Fruit fly (Drosophila melanogaster) whole organism, prepupa: ENCODE data around the gene Sytalpha.
A peak's percentile ranks its signal among the peaks of the same experiment; 100 is the strongest.

ENCODE experiments used
- Blimp-1 ChIP-seq: fragments of 200-800 bp; sonication (Bioruptor generic); optimal IDR thresholded peaks from 3 replicates; lab custom pipeline; 2017; ENCODE audit warnings: missing biosample characterization, missing genetic modification characterization, mild to moderate bottlenecking, moderate library complexity, missing genetic modification reagents
- CG10669 ChIP-seq: fragments of 200-800 bp; sonication (Bioruptor generic); optimal IDR thresholded peaks from 3 replicates; lab custom pipeline; 2018; ENCODE audit warnings: missing biosample characterization, mild to moderate bottlenecking, missing genetic modification characterization, moderate library complexity
- CG11762 ChIP-seq: fragments of 200-800 bp; sonication (Bioruptor generic); optimal IDR thresholded peaks from 3 replicates; lab custom pipeline; 2016; ENCODE audit warnings: missing biosample characterization, missing genetic modification characterization; ENCODE audit not compliant: insufficient read depth
- CG11902 ChIP-seq: fragments of 200-800 bp; sonication (Bioruptor generic); optimal IDR thresholded peaks from 3 replicates; lab custom pipeline; 2016; ENCODE audit warnings: missing biosample characterization, missing genetic modification characterization
- CG15336 ChIP-seq: fragments of 200-800 bp; sonication (Bioruptor generic); IDR thresholded peaks from 2 replicates; pipeline ENCODE4 v1.3.6; 2022; ENCODE audit warnings: missing biosample characterization, missing genetic modification characterization
- CG3032 ChIP-seq: fragments of 200-800 bp; optimal IDR thresholded peaks from 2 replicates; lab custom pipeline; 2019; ENCODE audit warnings: missing biosample characterization, mild to moderate bottlenecking, missing genetic modification characterization, moderate library complexity
- CG31627 ChIP-seq: fragments of 200-800 bp; sonication (Bioruptor generic); optimal IDR thresholded peaks from 3 replicates; lab custom pipeline; 2016; ENCODE audit warnings: missing biosample characterization, missing genetic modification characterization
- CG32006 ChIP-seq: fragments of 200-800 bp; sonication (Bioruptor generic); optimal IDR thresholded peaks from 3 replicates; lab custom pipeline; 2017; ENCODE audit warnings: missing biosample characterization, mild to moderate bottlenecking, missing genetic modification characterization
- CG3919 ChIP-seq: fragments of 200-800 bp; sonication (Bioruptor generic); optimal IDR thresholded peaks from 3 replicates; lab custom pipeline; 2016; ENCODE audit warnings: missing biosample characterization, missing genetic modification characterization
- CG6276 ChIP-seq: fragments of 200-800 bp; sonication (Bioruptor generic); optimal IDR thresholded peaks from 2 replicates; lab custom pipeline; 2017; ENCODE audit warnings: missing biosample characterization, mild to moderate bottlenecking, missing genetic modification characterization
- CG6792 ChIP-seq: fragments of 200-800 bp; sonication (Bioruptor generic); optimal IDR thresholded peaks from 3 replicates; lab custom pipeline; 2016; ENCODE audit warnings: missing biosample characterization, missing genetic modification characterization
- CG6808 ChIP-seq: fragments of 200-800 bp; sonication (Bioruptor generic); optimal IDR thresholded peaks from 3 replicates; lab custom pipeline; 2017; ENCODE audit warnings: missing biosample characterization, missing genetic modification characterization, mild to moderate bottlenecking, moderate library complexity, missing genetic modification reagents
- CG6854 ChIP-seq: fragments of 200-800 bp; sonication (Bioruptor generic); optimal IDR thresholded peaks from 2 replicates; lab custom pipeline; 2017; ENCODE audit warnings: missing biosample characterization, mild to moderate bottlenecking, missing genetic modification characterization
- CG8319 ChIP-seq: fragments of 200-800 bp; sonication (Bioruptor generic); optimal IDR thresholded peaks from 3 replicates; lab custom pipeline; 2016; ENCODE audit warnings: missing biosample characterization, missing genetic modification characterization
- CG8632 ChIP-seq: fragments of 200-800 bp; sonication (Bioruptor generic); optimal IDR thresholded peaks from 3 replicates; lab custom pipeline; 2016; ENCODE audit warnings: missing biosample characterization, missing genetic modification characterization
- CG9139 ChIP-seq: fragments of 200-800 bp; sonication (Bioruptor generic); optimal IDR thresholded peaks from 3 replicates; lab custom pipeline; 2017; ENCODE audit warnings: missing biosample characterization, mild to moderate bottlenecking, missing genetic modification characterization
- Eip78C ChIP-seq: fragments of 200-800 bp; sonication (Bioruptor generic); peaks from one replicate; lab custom pipeline; 2016; ENCODE audit warnings: missing biosample characterization, missing genetic modification characterization
- Ets21C ChIP-seq: fragments of 200-800 bp; sonication (Bioruptor generic); optimal IDR thresholded peaks from 3 replicates; lab custom pipeline; 2016; ENCODE audit warnings: missing biosample characterization, missing genetic modification characterization
- Ets96B ChIP-seq: fragments of 200-800 bp; optimal IDR thresholded peaks from 2 replicates; lab custom pipeline; 2019; ENCODE audit warnings: missing biosample characterization, mild to moderate bottlenecking, missing genetic modification characterization, moderate library complexity
- Gug ChIP-seq: fragments of 200-800 bp; sonication (Bioruptor generic); IDR thresholded peaks from 2 replicates; pipeline ENCODE4 v1.3.6; 2022; ENCODE audit warnings: missing biosample characterization, missing genetic modification characterization
- Hr38 ChIP-seq: sonication (Bioruptor generic); optimal IDR thresholded peaks from 2 replicates; lab custom pipeline; 2016; ENCODE audit warnings: missing biosample characterization, missing genetic modification characterization
- Hr4 ChIP-seq: fragments of 200-800 bp; sonication (Bioruptor generic); optimal IDR thresholded peaks from 3 replicates; lab custom pipeline; 2016; ENCODE audit warnings: missing biosample characterization, missing genetic modification characterization
- Met ChIP-seq: fragments of 200-800 bp; sonication (Bioruptor generic); optimal IDR thresholded peaks from 3 replicates; lab custom pipeline; 2016; ENCODE audit warnings: missing biosample characterization, missing genetic modification characterization
- Smox ChIP-seq: fragments of 200-800 bp; sonication (Bioruptor generic); optimal IDR thresholded peaks from 3 replicates; lab custom pipeline; 2016; ENCODE audit warnings: missing biosample characterization, missing genetic modification characterization
- Sox102F ChIP-seq: fragments of 200-800 bp; sonication (Bioruptor generic); optimal IDR thresholded peaks from 2 replicates; lab custom pipeline; 2016; ENCODE audit warnings: missing biosample characterization, mild to moderate bottlenecking, missing genetic modification characterization
- Sox14 ChIP-seq: fragments of 200-800 bp; sonication (Bioruptor generic); optimal IDR thresholded peaks from 3 replicates; lab custom pipeline; 2016; ENCODE audit warnings: missing biosample characterization, missing genetic modification characterization
- Sox15 ChIP-seq: fragments of 200-800 bp; sonication (Bioruptor generic); optimal IDR thresholded peaks from 3 replicates; lab custom pipeline; 2016; ENCODE audit warnings: missing biosample characterization, missing genetic modification characterization
- acj6 ChIP-seq: fragments of 200-800 bp; sonication (Bioruptor generic); optimal IDR thresholded peaks from 3 replicates; lab custom pipeline; 2016; ENCODE audit warnings: missing biosample characterization, missing genetic modification characterization
- dsx ChIP-seq: fragments of 200-800 bp; optimal IDR thresholded peaks from 3 replicates; lab custom pipeline; 2019; ENCODE audit warnings: missing biosample characterization, mild to moderate bottlenecking, missing genetic modification characterization, moderate library complexity; ENCODE audit not compliant: poor library complexity, severe bottlenecking
- esn ChIP-seq: fragments of 200-800 bp; sonication (Bioruptor generic); optimal IDR thresholded peaks from 2 replicates; lab custom pipeline; 2016; ENCODE audit warnings: missing biosample characterization, mild to moderate bottlenecking, missing genetic modification characterization, moderate library complexity
- fkh ChIP-seq: fragments of 200-800 bp; sonication (Bioruptor generic); optimal IDR thresholded peaks from 3 replicates; lab custom pipeline; 2017; ENCODE audit warnings: missing biosample characterization, mild to moderate bottlenecking, missing genetic modification characterization, moderate library complexity
- lz ChIP-seq: fragments of 200-800 bp; sonication (Bioruptor generic); optimal IDR thresholded peaks from 3 replicates; lab custom pipeline; 2016; ENCODE audit warnings: missing biosample characterization, missing genetic modification characterization
- salr ChIP-seq, 2 experiments: fragments of 200-800 bp; sonication (Bioruptor generic); optimal IDR thresholded peaks; 3 replicates each; lab custom pipeline; 2016 to 2018; ENCODE audit warnings: missing biosample characterization in 2 of 2, missing genetic modification characterization in 2 of 2, mild to moderate bottlenecking in 1 of 2
- spab ChIP-seq: fragments of 200-800 bp; sonication (Bioruptor generic); optimal IDR thresholded peaks from 2 replicates; lab custom pipeline; 2017; ENCODE audit warnings: missing biosample characterization, mild to moderate bottlenecking, missing genetic modification characterization, missing genetic modification reagents
- ss ChIP-seq, 2 experiments: fragments of 200-800 bp; sonication (Bioruptor generic); optimal IDR thresholded peaks; 2 replicates in 1 of 2; 3 replicates in 1 of 2; lab custom pipeline; 2017 to 2018; ENCODE audit warnings: mild to moderate bottlenecking in 2 of 2, missing biosample characterization in 2 of 2, missing genetic modification characterization in 2 of 2, moderate library complexity in 1 of 2
- svp ChIP-seq: fragments of 200-800 bp; sonication (Bioruptor generic); peaks from one replicate; lab custom pipeline; 2016; ENCODE audit warnings: missing biosample characterization, missing genetic modification characterization
- topi ChIP-seq: fragments of 200-800 bp; sonication (Bioruptor generic); optimal IDR thresholded peaks from 3 replicates; lab custom pipeline; 2016; ENCODE audit warnings: missing biosample characterization, missing genetic modification characterization

Sytalpha gene

dm6 chr2L:17573063-17573462 is 19.0 kb upstream of the Sytalpha start:
- TF ChIP-seq CG6854, result no peak
- no peak for TF ChIP-seq Ets21C
- no peak for TF ChIP-seq Hr38
- peak in 1 of 2 experiments; percentile 14 for TF ChIP-seq ss (GFP tag; optimal IDR thresholded peaks at IDR 0.05; lab: Kevin White, UChicago)
- no peak for TF ChIP-seq CG9139
- peak; percentile 32 for TF ChIP-seq Ets96B (tag; lab: Kevin White, UChicago)
- no peak for TF ChIP-seq CG8632
- TF ChIP-seq CG11902 (GFP tag; lab: Kevin White, UChicago), result no peak
- no peak for TF ChIP-seq salr (GFP tag; optimal IDR thresholded peaks at IDR 0.05; lab: Kevin White, UChicago)
- TF ChIP-seq CG31627 (GFP tag; lab: Kevin White, UChicago), result peak; percentile 18
- peak; percentile 28 for TF ChIP-seq esn (GFP tag; lab: Kevin White, UChicago)
- TF ChIP-seq Sox15 (GFP tag; lab: Kevin White, UChicago), result no peak
- no peak for TF ChIP-seq CG8319 (GFP tag; lab: Kevin White, UChicago)
- TF ChIP-seq svp (GFP tag; lab: Kevin White, UChicago), result peak; percentile 65
- no peak for TF ChIP-seq Gug (GFP tag; lab: Robert Waterston, UW)
- no peak for TF ChIP-seq CG6276 (GFP tag; lab: Kevin White, UChicago)
- TF ChIP-seq CG32006 (GFP tag; lab: Kevin White, UChicago), result peak; percentile 27
- peak; percentile 65 for TF ChIP-seq Eip78C (GFP tag; lab: Kevin White, UChicago)

DNA sequence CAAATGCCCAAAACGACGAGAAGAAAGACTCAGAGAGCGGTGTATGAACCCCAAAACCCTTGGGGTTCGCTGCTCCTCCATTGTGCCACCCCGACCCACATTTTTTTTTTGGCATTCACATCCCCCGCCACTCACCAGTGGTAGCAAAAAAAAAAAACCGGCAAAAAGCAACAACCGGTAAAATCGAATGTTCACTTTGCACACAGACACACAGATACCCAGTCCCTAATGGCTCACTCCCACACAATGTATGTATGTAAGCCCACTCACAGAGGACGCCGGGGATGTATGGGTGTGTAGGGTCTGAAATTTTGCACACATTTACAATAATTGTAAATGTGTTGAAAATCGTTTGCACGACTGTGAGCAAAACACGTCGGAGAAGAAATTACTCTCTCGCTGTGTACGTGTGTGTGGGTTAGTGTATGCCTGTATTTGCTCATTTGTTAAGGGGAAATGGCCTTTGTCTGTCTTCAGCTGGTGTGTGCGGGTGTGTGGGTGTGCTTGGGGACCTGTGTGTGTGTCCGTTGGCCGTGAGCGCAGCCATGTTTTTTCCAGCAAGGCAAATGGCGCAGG is 17.6 kb upstream of the Sytalpha start:
- no peak for TF ChIP-seq CG6792 (GFP tag; lab: Kevin White, UChicago)

DNA sequence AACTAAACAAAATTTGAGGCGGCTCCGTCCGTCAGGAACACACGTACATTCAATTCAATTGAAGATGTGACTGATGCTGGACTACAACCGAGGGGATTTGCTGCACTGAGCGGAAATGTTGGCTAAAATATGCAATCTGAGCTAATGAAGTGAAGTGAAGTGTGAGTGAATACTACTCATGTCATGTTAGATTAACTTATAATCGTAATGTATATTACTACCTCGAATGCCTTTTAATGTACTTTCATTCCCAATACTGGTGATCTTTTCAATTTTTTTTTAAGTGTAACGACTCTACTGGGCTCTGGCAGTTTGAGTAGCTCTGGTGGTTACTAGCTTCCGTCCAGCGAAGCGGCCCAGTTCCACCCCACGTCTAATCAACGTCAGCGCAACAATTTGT is 9.1 kb upstream of the Sytalpha start:
- TF ChIP-seq fkh (GFP tag; lab: Kevin White, UChicago), result no peak
- no peak for TF ChIP-seq CG15336 (GFP tag; lab: Robert Waterston, UW)
- TF ChIP-seq Sox14, result no peak
- TF ChIP-seq esn (GFP tag; lab: Kevin White, UChicago), result peak; percentile 6
- TF ChIP-seq topi, result peak; percentile 1
- no peak for TF ChIP-seq CG6854
- peak; percentile 25 for TF ChIP-seq Met
- TF ChIP-seq Hr4 (GFP tag; lab: Kevin White, UChicago), result no peak
- peak; percentile 53 for TF ChIP-seq svp (GFP tag; lab: Kevin White, UChicago)
- TF ChIP-seq lz (GFP tag; lab: Kevin White, UChicago), result no peak
- no peak for TF ChIP-seq CG6808

DNA sequence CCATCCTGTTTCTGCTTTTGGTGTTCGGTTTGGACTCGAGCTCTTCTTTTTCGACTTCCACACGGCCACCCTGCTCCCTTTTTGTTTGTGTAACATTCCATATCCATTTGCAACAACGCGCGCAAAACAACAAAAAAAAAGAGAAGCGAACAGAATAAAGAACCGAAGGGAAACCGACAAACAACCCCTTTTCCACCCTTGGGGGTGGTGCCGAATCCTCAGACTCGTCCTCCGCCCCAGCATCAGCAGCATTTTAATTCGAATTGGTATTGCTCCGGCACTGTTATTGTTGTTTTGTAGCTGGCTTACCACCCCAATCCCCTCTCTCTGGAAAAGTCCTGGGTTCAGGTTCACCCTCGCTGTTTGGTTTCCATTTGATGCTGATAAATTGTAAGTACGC is 7.1 kb upstream of the Sytalpha start:
- TF ChIP-seq CG11902 (GFP tag; lab: Kevin White, UChicago) (no peak), CG6808 (peak; percentile 19), CG31627 (GFP tag; lab: Kevin White, UChicago) (no peak), ss (GFP tag; optimal IDR thresholded peaks at IDR 0.05; lab: Kevin White, UChicago) (peak in 1 of 2 experiments; percentile 29), dsx (GFP tag; lab: Kevin White, UChicago) (no peak), Eip78C (GFP tag; lab: Kevin White, UChicago) (peak; percentile 2), Sox102F (GFP tag; lab: Kevin White, UChicago) (no peak), CG15336 (GFP tag; lab: Robert Waterston, UW) (no peak), acj6 (GFP tag; lab: Kevin White, UChicago) (no peak), CG10669 (no peak)
- TF ChIP-seq, all 60 proteins: peak for 3

- no peak for TF ChIP-seq Eip78C (GFP tag; lab: Kevin White, UChicago)
- TF ChIP-seq Smox (GFP tag; lab: Kevin White, UChicago), result no peak
- TF ChIP-seq CG3919, result no peak
- TF ChIP-seq Ets21C, result no peak
- TF ChIP-seq CG15336 (GFP tag; lab: Robert Waterston, UW), result no peak
- TF ChIP-seq Sox14, result no peak
- no peak for TF ChIP-seq CG6276 (GFP tag; lab: Kevin White, UChicago)
- no peak for TF ChIP-seq spab (GFP tag; lab: Kevin White, UChicago)
- no peak for TF ChIP-seq Blimp-1 (GFP tag; lab: Kevin White, UChicago)
- TF ChIP-seq CG11762, result no peak
- TF ChIP-seq CG31627 (GFP tag; lab: Kevin White, UChicago), result no peak
- TF ChIP-seq CG3032 (tag; lab: Kevin White, UChicago), result no peak
Observed at dm6 chr2L:17586750-17587149, 5.3 kb upstream of the Sytalpha start.
